Fruit fly (Drosophila melanogaster) whole organism, embryonic: Measurements from ENCODE around the gene CG9107.

Source experiments
- Bteb2 ChIP-seq: fragments of 200-800 bp; sonication (Bioruptor generic); optimal IDR thresholded peaks from 2 replicates; lab custom pipeline; 2016; ENCODE audit warnings: missing biosample characterization, missing genetic modification characterization
- CG1024 ChIP-seq: fragments of 200-800 bp; sonication (Bioruptor generic); IDR thresholded peaks from 2 replicates; pipeline ENCODE4 v1.3.6; 2022; ENCODE audit warnings: missing biosample characterization, missing genetic modification characterization
- CG10267 ChIP-seq: fragments of 200-800 bp; sonication (Bioruptor generic); optimal IDR thresholded peaks from 2 replicates; lab custom pipeline; 2018; ENCODE audit warnings: missing biosample characterization, mild to moderate bottlenecking, missing genetic modification characterization, moderate library complexity
- CG10462 ChIP-seq: fragments of 200-800 bp; sonication (Bioruptor generic); optimal IDR thresholded peaks from 2 replicates; lab custom pipeline; 2016; ENCODE audit warnings: missing biosample characterization, missing genetic modification characterization
- CG11093 ChIP-seq: fragments of 200-800 bp; sonication (Bioruptor generic); IDR thresholded peaks from 3 replicates; pipeline ENCODE4 v1.3.6; 2022; ENCODE audit warnings: missing biosample characterization, missing genetic modification characterization
- CG13775 ChIP-seq: fragments of 200-800 bp; sonication (Bioruptor generic); optimal IDR thresholded peaks from 3 replicates; lab custom pipeline; 2017; ENCODE audit warnings: missing biosample characterization, mild to moderate bottlenecking, missing genetic modification characterization
- CG14710 ChIP-seq: fragments of 200-800 bp; sonication (Bioruptor generic); optimal IDR thresholded peaks from 3 replicates; lab custom pipeline; 2019; ENCODE audit warnings: missing biosample characterization, mild to moderate bottlenecking, missing genetic modification characterization, moderate library complexity
- CG15514 ChIP-seq: fragments of 200-800 bp; sonication (Bioruptor generic); optimal IDR thresholded peaks from 3 replicates; lab custom pipeline; 2017; ENCODE audit warnings: missing biosample characterization, missing genetic modification characterization, mild to moderate bottlenecking, moderate library complexity, missing genetic modification reagents
- CG16813 ChIP-seq: fragments of 200-800 bp; sonication (Bioruptor generic); IDR thresholded peaks from 3 replicates; pipeline ENCODE4 v1.3.6; 2022; ENCODE audit warnings: missing biosample characterization, missing genetic modification characterization; ENCODE audit not compliant: partially characterized antibody
- CG17912 ChIP-seq: fragments of 200-800 bp; sonication (Bioruptor generic); optimal IDR thresholded peaks from 2 replicates; lab custom pipeline; 2018; ENCODE audit warnings: missing biosample characterization, mild to moderate bottlenecking, missing genetic modification characterization
- CG18599 ChIP-seq: fragments of 200-800 bp; sonication (Bioruptor generic); optimal IDR thresholded peaks from 3 replicates; lab custom pipeline; 2017; ENCODE audit warnings: missing biosample characterization, missing genetic modification characterization, mild to moderate bottlenecking, moderate library complexity, missing genetic modification reagents
- CG2116 ChIP-seq: fragments of 200-800 bp; sonication (Bioruptor generic); optimal IDR thresholded peaks from 3 replicates; lab custom pipeline; 2018; ENCODE audit warnings: missing biosample characterization, mild to moderate bottlenecking, missing genetic modification characterization
- CG2199 ChIP-seq: fragments of 200-800 bp; sonication (Bioruptor generic); IDR thresholded peaks from 3 replicates; pipeline ENCODE4 v1.3.6; 2022; ENCODE audit warnings: missing biosample characterization, missing genetic modification characterization
- CG2875 ChIP-seq: fragments of 200-800 bp; sonication (Bioruptor generic); optimal IDR thresholded peaks from 2 replicates; lab custom pipeline; 2017; ENCODE audit warnings: missing biosample characterization, mild to moderate bottlenecking, missing genetic modification characterization, missing genetic modification reagents
- CG6765 ChIP-seq: fragments of 200-800 bp; sonication (Bioruptor generic); optimal IDR thresholded peaks from 3 replicates; lab custom pipeline; 2017; ENCODE audit warnings: missing biosample characterization, mild to moderate bottlenecking, missing genetic modification characterization
- CG8089 ChIP-seq: fragments of 200-800 bp; sonication (Bioruptor generic); optimal IDR thresholded peaks from 3 replicates; lab custom pipeline; 2016; ENCODE audit warnings: missing biosample characterization, missing genetic modification characterization
- CG8290 ChIP-seq, 3 experiments: fragments of 200-800 bp; sonication (Bioruptor generic); optimal IDR thresholded peaks; 2 replicates each; lab custom pipeline; 2016 to 2019; ENCODE audit warnings: missing biosample characterization in 3 of 3, missing genetic modification characterization in 3 of 3, mild to moderate bottlenecking in 2 of 3, moderate library complexity in 1 of 3
- Fer1 ChIP-seq: fragments of 200-800 bp; sonication (Bioruptor generic); optimal IDR thresholded peaks from 2 replicates; lab custom pipeline; 2017; ENCODE audit warnings: missing biosample characterization, mild to moderate bottlenecking, missing genetic modification characterization
- HLHmδ ChIP-seq: fragments of 200-800 bp; sonication (Bioruptor generic); optimal IDR thresholded peaks from 2 replicates; lab custom pipeline; 2018; ENCODE audit warnings: missing biosample characterization, mild to moderate bottlenecking, missing genetic modification characterization, moderate library complexity
- Hey ChIP-seq: fragments of 200-800 bp; sonication (Bioruptor generic); optimal IDR thresholded peaks from 3 replicates; lab custom pipeline; 2018; ENCODE audit warnings: missing biosample characterization, mild to moderate bottlenecking, missing genetic modification characterization
- Hsf ChIP-seq: fragments of 200-800 bp; sonication (Bioruptor generic); optimal IDR thresholded peaks from 3 replicates; lab custom pipeline; 2016; ENCODE audit warnings: missing biosample characterization, missing genetic modification characterization
- Med ChIP-seq: fragments of 200-800 bp; sonication (Bioruptor generic); peaks from one replicate; lab custom pipeline; 2016; ENCODE audit warnings: missing biosample characterization, missing genetic modification characterization, mild to moderate bottlenecking, inconsistent platforms, moderate library complexity
- Nf-YC ChIP-seq: fragments of 200-800 bp; optimal IDR thresholded peaks from 3 replicates; lab custom pipeline; 2019; ENCODE audit warnings: missing biosample characterization, mild to moderate bottlenecking, missing genetic modification characterization, moderate library complexity
- Sin3A ChIP-seq: fragments of >200 bp; optimal IDR thresholded peaks from 2 replicates; lab custom pipeline; 2018
- Six4 ChIP-seq: fragments of 200-800 bp; sonication (Bioruptor generic); optimal IDR thresholded peaks from 2 replicates; lab custom pipeline; 2016; ENCODE audit warnings: missing biosample characterization, missing genetic modification characterization
- Spps ChIP-seq: fragments of 200-800 bp; sonication (Bioruptor generic); optimal IDR thresholded peaks from 2 replicates; lab custom pipeline; 2018; ENCODE audit warnings: missing biosample characterization, mild to moderate bottlenecking, missing genetic modification characterization
- Trl ChIP-seq, 3 experiments: fragments of >200 bp in 2 of 3; fragments of 200-800 bp in 1 of 3; sonication (Bioruptor generic) in 1 of 3; optimal IDR thresholded peaks; 2 replicates in 1 of 3; 3 replicates in 2 of 3; lab custom pipeline; 2016 to 2017; ENCODE audit warnings: missing biosample characterization in 1 of 3, missing genetic modification characterization in 1 of 3
- al ChIP-seq: fragments of 200-800 bp; sonication (Bioruptor generic); IDR thresholded peaks from 2 replicates; pipeline ENCODE4 v1.3.6; 2022; ENCODE audit warnings: missing biosample characterization, missing genetic modification characterization
- ap ChIP-seq: fragments of 200-800 bp; sonication (Bioruptor generic); IDR thresholded peaks from 2 replicates; pipeline ENCODE4 v1.3.6; 2022; ENCODE audit warnings: missing biosample characterization, missing genetic modification characterization
- ara ChIP-seq: fragments of 200-800 bp; sonication (Bioruptor generic); IDR thresholded peaks from 2 replicates; pipeline ENCODE4 v1.3.6; 2022; ENCODE audit warnings: missing biosample characterization, missing genetic modification characterization
- cg ChIP-seq: fragments of 200-800 bp; sonication (Bioruptor generic); optimal IDR thresholded peaks from 3 replicates; lab custom pipeline; 2019; ENCODE audit warnings: missing biosample characterization, mild to moderate bottlenecking, missing genetic modification characterization, moderate library complexity
- chn ChIP-seq: fragments of 200-800 bp; sonication (Bioruptor generic); optimal IDR thresholded peaks from 2 replicates; lab custom pipeline; 2016; ENCODE audit warnings: missing biosample characterization, missing genetic modification characterization
- disco-r ChIP-seq: fragments of 200-800 bp; sonication (Bioruptor generic); optimal IDR thresholded peaks from 2 replicates; lab custom pipeline; 2016; ENCODE audit warnings: missing biosample characterization, missing genetic modification characterization
- grau ChIP-seq: fragments of 200-800 bp; optimal IDR thresholded peaks from 3 replicates; lab custom pipeline; 2019; ENCODE audit warnings: missing biosample characterization, mild to moderate bottlenecking, missing genetic modification characterization, moderate library complexity
- grn ChIP-seq: fragments of 200-800 bp; sonication (Bioruptor generic); optimal IDR thresholded peaks from 3 replicates; lab custom pipeline; 2017; ENCODE audit warnings: missing biosample characterization, missing genetic modification characterization
- h ChIP-seq: fragments of >200 bp; optimal IDR thresholded peaks from 2 replicates; lab custom pipeline; 2017
- insv ChIP-seq, 2 experiments: fragments of 200-800 bp; sonication (Bioruptor generic); optimal IDR thresholded peaks; 3 replicates each; lab custom pipeline; 2016 to 2018; ENCODE audit warnings: missing biosample characterization in 2 of 2, missing genetic modification characterization in 2 of 2
- klu ChIP-seq: fragments of 200-800 bp; sonication (Bioruptor generic); IDR thresholded peaks from 2 replicates; pipeline ENCODE4 v1.3.6; 2022; ENCODE audit warnings: missing biosample characterization, missing genetic modification characterization
- kni ChIP-seq: fragments of 200-800 bp; sonication (Bioruptor generic); optimal IDR thresholded peaks from 3 replicates; lab custom pipeline; 2017; ENCODE audit warnings: mild to moderate bottlenecking, missing biosample characterization, missing genetic modification reagents, missing genetic modification characterization
- nom ChIP-seq: fragments of 200-800 bp; sonication (Bioruptor generic); optimal IDR thresholded peaks from 2 replicates; lab custom pipeline; 2017; ENCODE audit warnings: missing biosample characterization, missing genetic modification characterization, mild to moderate bottlenecking, moderate library complexity, missing genetic modification reagents
- odd ChIP-seq: fragments of 200-800 bp; sonication (Bioruptor generic); optimal IDR thresholded peaks from 2 replicates; lab custom pipeline; 2017; ENCODE audit warnings: missing biosample characterization, mild to moderate bottlenecking, missing genetic modification characterization
- row ChIP-seq: fragments of 200-800 bp; sonication (Bioruptor generic); IDR thresholded peaks from 3 replicates; pipeline ENCODE4 v1.3.6; 2022; ENCODE audit warnings: missing biosample characterization, missing genetic modification characterization
- sens ChIP-seq: fragments of 200-800 bp; sonication (Bioruptor generic); peaks from one replicate; lab custom pipeline; 2016; ENCODE audit warnings: missing biosample characterization, missing genetic modification characterization
- sim ChIP-seq: fragments of 200-800 bp; sonication (Bioruptor generic); IDR thresholded peaks from 2 replicates; pipeline ENCODE4 v1.3.6; 2022; ENCODE audit warnings: missing biosample characterization, missing genetic modification characterization
- slou ChIP-seq: fragments of 200-800 bp; sonication (Bioruptor generic); optimal IDR thresholded peaks from 3 replicates; lab custom pipeline; 2016; ENCODE audit warnings: missing biosample characterization, missing genetic modification characterization
- stwl ChIP-seq: fragments of 200-800 bp; sonication (Bioruptor generic); optimal IDR thresholded peaks from 3 replicates; lab custom pipeline; 2018; ENCODE audit warnings: missing biosample characterization, mild to moderate bottlenecking, missing genetic modification characterization, moderate library complexity
- tgo ChIP-seq: fragments of 200-800 bp; sonication (Bioruptor generic); IDR thresholded peaks from 3 replicates; pipeline ENCODE4 v1.3.6; 2022; ENCODE audit warnings: missing biosample characterization, missing genetic modification characterization
- ttk ChIP-seq: fragments of 200-800 bp; sonication (Bioruptor generic); IDR thresholded peaks from 2 replicates; pipeline ENCODE4 v2.1.2; 2022; ENCODE audit warnings: missing biosample characterization, missing genetic modification characterization
- wek ChIP-seq: fragments of 200-800 bp; sonication (Bioruptor generic); optimal IDR thresholded peaks from 3 replicates; lab custom pipeline; 2018; ENCODE audit warnings: missing biosample characterization, mild to moderate bottlenecking, missing genetic modification characterization, moderate library complexity
- z ChIP-seq: fragments of 200-800 bp; sonication (Bioruptor generic); IDR thresholded peaks from 3 replicates; pipeline ENCODE4 v1.3.6; 2022; ENCODE audit warnings: missing biosample characterization, missing genetic modification characterization

CG9107 gene

dm6 chr2L:5978333-5979054, 45.8 kb downstream of the CG9107 start:
- TF ChIP-seq nom (GFP tag; lab: Kevin White, UChicago) (peak; percentile 30), CG10267 (tag; lab: Kevin White, UChicago) (peak; percentile 85), Hey (tag; lab: Kevin White, UChicago) (peak; percentile 2), CG13775 (GFP tag; lab: Kevin White, UChicago) (no peak), sim (GFP tag; lab: Robert Waterston, UW) (no peak), Spps (tag; lab: Kevin White, UChicago) (no peak), tgo (GFP tag; lab: Robert Waterston, UW) (no peak), row (GFP tag; lab: Robert Waterston, UW) (no peak), kni (peak; percentile 79), al (GFP tag; lab: Robert Waterston, UW) (no peak), ttk (no peak), chn (GFP tag; lab: Kevin White, UChicago) (peak; percentile 55), CG8290 (GFP tag; optimal IDR thresholded peaks at IDR 0.05; lab: Kevin White, UChicago) (no peak), CG8290 (tag; optimal IDR thresholded peaks at IDR 0.05; lab: Kevin White, UChicago) (no peak), CG1024 (no peak), Sin3A (lab: Kevin White, UChicago) (no peak), sens (GFP tag; lab: Kevin White, UChicago) (peak; percentile 56), CG18599 (GFP tag; lab: Kevin White, UChicago) (peak; percentile 23), Med (GFP tag; lab: Kevin White, UChicago) (peak; percentile 62), CG6765 (no peak), ara (GFP tag; lab: Robert Waterston, UW) (no peak), HLHmδ (GFP tag; lab: Kevin White, UChicago) (peak; percentile 45), wek (GFP tag; lab: Kevin White, UChicago) (no peak), Trl (optimal IDR thresholded peaks at IDR 0.05; lab: Kevin White, UChicago) (peak in 1 of 2 experiments; percentile 21), Trl (GFP tag; optimal IDR thresholded peaks at IDR 0.05; lab: Kevin White, UChicago) (no peak), klu (GFP tag; lab: Robert Waterston, UW) (no peak), z (GFP tag; lab: Robert Waterston, UW) (no peak), cg (GFP tag; lab: Kevin White, UChicago) (peak; percentile 22), CG2875 (GFP tag; lab: Kevin White, UChicago) (peak; percentile 0), CG14710 (peak; percentile 22), insv (GFP tag; optimal IDR thresholded peaks at IDR 0.05; lab: Kevin White, UChicago) (peak in 1 of 2 experiments; percentile 85), CG2199 (GFP tag; lab: Robert Waterston, UW) (no peak), Six4 (GFP tag; lab: Kevin White, UChicago) (peak; percentile 12), CG11093 (GFP tag; lab: Robert Waterston, UW) (no peak), odd (no peak), CG10462 (GFP tag; lab: Kevin White, UChicago) (no peak), CG15514 (GFP tag; lab: Kevin White, UChicago) (peak; percentile 11), CG2116 (no peak), Hsf (GFP tag; lab: Kevin White, UChicago) (no peak), grn (GFP tag; lab: Kevin White, UChicago) (peak; percentile 94), stwl (tag; lab: Kevin White, UChicago) (peak; percentile 2), disco-r (GFP tag; lab: Kevin White, UChicago) (no peak), slou (GFP tag; lab: Kevin White, UChicago) (no peak), CG16813 (no peak), h (peak; percentile 45), CG8089 (GFP tag; lab: Kevin White, UChicago) (no peak), Nf-YC (peak; percentile 12), ap (no peak), CG17912 (GFP tag; lab: Kevin White, UChicago) (no peak), Bteb2 (GFP tag; lab: Kevin White, UChicago) (no peak), grau (no peak), Fer1 (GFP tag; lab: Kevin White, UChicago) (peak; percentile 35)
